Worm (Caenorhabditis elegans) whole organism, midembryonic: ENCODE data around the gene Y73C8B.9.

Experiments
- T22C8.4 ChIP-seq: fragments of 200-800 bp; sonication (Bioruptor generic); IDR thresholded peaks from 2 replicates; pipeline ENCODE4 v1.3.6; 2022; ENCODE audit warnings: missing genetic modification characterization, missing compliant biosample characterization
- cog-1 ChIP-seq: sonication (generic microtip); optimal IDR thresholded peaks from 2 replicates; lab custom pipeline; 2016; ENCODE audit warnings: missing genetic modification characterization, missing compliant biosample characterization
- flt-1 ChIP-seq: fragments of 200-800 bp; sonication (Bioruptor generic); IDR thresholded peaks from 2 replicates; pipeline ENCODE4 v1.3.6; 2022; ENCODE audit warnings: missing genetic modification characterization, missing compliant biosample characterization
- klf-2 ChIP-seq: fragments of 200-800 bp; sonication (Bioruptor generic); conservative IDR thresholded peaks from 2 replicates; pipeline ENCODE4 v1.3.6; 2022; ENCODE audit warnings: missing genetic modification reagents, missing genetic modification characterization, missing compliant biosample characterization
- med-1 ChIP-seq: sonication (generic microtip); optimal IDR thresholded peaks from 2 replicates; lab custom pipeline; 2017; ENCODE audit warnings: missing genetic modification characterization, mild to moderate bottlenecking, missing compliant biosample characterization, antibody characterized with exemption, missing genetic modification reagents; ENCODE audit not compliant: insufficient read depth
- ref-1 ChIP-seq: fragments of 200-800 bp; sonication (Bioruptor generic); conservative IDR thresholded peaks from 2 replicates; pipeline ENCODE4 v1.3.6; 2022; ENCODE audit warnings: missing genetic modification reagents, missing genetic modification characterization, missing compliant biosample characterization
- tab-1 ChIP-seq: fragments of 200-800 bp; sonication (Bioruptor generic); IDR thresholded peaks from 2 replicates; pipeline ENCODE4 v1.3.6; 2022; ENCODE audit warnings: missing genetic modification characterization, missing compliant biosample characterization
- ztf-23 ChIP-seq: fragments of 200-800 bp; sonication (Bioruptor generic); IDR thresholded peaks from 2 replicates; pipeline ENCODE4 v1.3.6; 2022; ENCODE audit warnings: missing genetic modification reagents, missing genetic modification characterization, missing compliant biosample characterization
- ztf-29 ChIP-seq: fragments of 200-800 bp; sonication (Bioruptor generic); IDR thresholded peaks from 2 replicates; pipeline ENCODE4 v1.3.6; 2022; ENCODE audit warnings: missing genetic modification reagents, missing genetic modification characterization, missing compliant biosample characterization

The Y73C8B.9 gene

DNA sequence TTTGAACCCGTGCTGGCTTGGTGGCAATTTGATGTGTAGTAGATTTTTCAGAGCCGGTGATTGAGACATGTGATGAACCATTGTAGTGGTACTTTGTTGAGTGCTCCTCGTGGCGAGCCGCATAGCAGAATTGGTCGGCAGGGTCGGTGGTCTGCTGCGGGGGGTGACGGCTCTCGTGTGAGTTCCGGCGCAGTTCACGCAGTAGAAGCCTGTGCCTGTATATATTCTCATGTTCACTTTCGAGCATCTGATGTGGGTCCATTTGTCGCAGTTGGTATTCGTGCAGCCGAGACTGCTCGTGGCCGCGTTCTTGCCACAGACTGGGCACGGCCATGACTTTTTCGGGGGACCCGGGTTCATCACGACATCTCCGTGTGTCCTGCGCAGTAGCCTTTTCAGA lies 31.1 kb upstream of the Y73C8B.9 start:
- TF ChIP-seq tab-1 (GFP tag; lab: Robert Waterston, UW) (no peak), ref-1 (GFP tag; lab: Robert Waterston, UW) (no peak), ztf-23 (GFP tag; lab: Robert Waterston, UW) (no peak), cog-1 (no peak), ztf-29 (GFP tag; lab: Robert Waterston, UW) (no peak), flt-1 (GFP tag; lab: Robert Waterston, UW) (no peak), med-1 (no peak), T22C8.4 (GFP tag; lab: Robert Waterston, UW) (no peak)

DNA sequence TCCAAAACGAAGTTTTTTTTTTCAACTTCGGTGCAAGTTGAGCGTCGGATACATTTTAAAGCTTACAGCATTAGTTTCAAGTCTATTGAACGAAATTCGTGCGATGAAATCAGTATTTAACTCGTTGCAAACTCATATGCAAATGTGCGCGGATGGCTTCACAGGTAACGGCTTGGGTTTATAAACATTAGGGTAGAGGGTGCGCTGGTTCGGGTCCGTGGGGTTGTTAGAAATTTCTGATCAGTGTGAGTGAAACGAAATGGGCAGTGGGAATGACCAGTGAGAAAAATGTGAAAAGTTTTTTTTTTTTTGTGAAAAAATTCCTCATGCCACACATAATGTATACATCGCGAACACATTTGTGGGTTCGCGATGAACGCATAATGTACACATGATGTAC lies 30.2 kb upstream of the Y73C8B.9 start:
- TF ChIP-seq flt-1 (GFP tag; lab: Robert Waterston, UW) (no peak), ref-1 (GFP tag; lab: Robert Waterston, UW) (no peak), klf-2 (no peak), med-1 (no peak), tab-1 (GFP tag; lab: Robert Waterston, UW) (no peak), ztf-23 (GFP tag; lab: Robert Waterston, UW) (no peak), cog-1 (no peak), T22C8.4 (GFP tag; lab: Robert Waterston, UW) (no peak), ztf-29 (GFP tag; lab: Robert Waterston, UW) (no peak)

DNA sequence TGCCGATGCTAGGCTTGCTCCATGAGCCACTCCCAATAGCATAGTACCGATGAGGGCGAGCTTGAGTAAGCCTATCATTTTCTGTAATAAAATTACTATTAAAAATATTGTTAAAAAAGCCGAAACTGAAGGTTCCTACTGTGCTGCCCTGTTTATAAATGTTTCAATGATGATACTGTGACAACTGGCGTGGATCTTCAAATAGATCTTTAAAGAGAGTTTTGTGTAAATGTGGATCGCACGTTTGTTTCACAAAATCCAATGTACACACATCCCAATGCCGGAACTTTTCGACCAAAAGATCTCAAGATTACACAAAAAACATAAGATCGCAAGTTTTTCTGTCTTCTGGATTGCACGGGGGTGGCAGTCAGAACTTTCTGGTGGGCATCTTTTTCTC lies 27.9 kb upstream of the Y73C8B.9 start, which contains the start of gene C36C5.14:
Gene C36C5.14 (minus strand): TSS at position 101 of the 400 bp plus-strand sequence.
- TF ChIP-seq ref-1 (GFP tag; lab: Robert Waterston, UW) (no peak), klf-2 (no peak), cog-1 (no peak), ztf-29 (GFP tag; lab: Robert Waterston, UW) (no peak)

DNA sequence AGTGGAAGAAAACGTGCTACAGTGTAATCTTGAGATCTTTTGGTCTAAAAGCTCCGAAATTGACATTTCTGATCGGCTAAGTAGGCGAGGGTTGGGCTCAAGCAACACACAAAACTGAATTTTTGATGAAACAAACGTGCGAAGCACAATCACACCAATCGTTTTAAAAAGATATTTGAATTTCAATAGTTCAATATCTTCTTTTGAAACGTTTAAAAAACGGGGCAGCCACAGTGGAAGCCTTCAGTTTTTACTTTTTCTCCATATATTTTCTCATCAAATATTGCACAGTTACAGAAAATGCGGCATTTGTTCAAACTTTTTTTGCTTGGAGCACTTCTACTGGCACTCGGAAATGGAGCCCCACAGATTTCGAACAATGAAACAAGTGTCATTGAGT lies 27.1 kb upstream of the Y73C8B.9 start, which contains the start of gene C36C5.4:
Gene C36C5.4 (plus strand): TSS at position 301 of the 400 bp plus-strand sequence.
- TF ChIP-seq T22C8.4 (GFP tag; lab: Robert Waterston, UW) (no peak), ztf-29 (GFP tag; lab: Robert Waterston, UW) (no peak), med-1 (no peak), flt-1 (GFP tag; lab: Robert Waterston, UW) (no peak), tab-1 (GFP tag; lab: Robert Waterston, UW) (no peak), ztf-23 (GFP tag; lab: Robert Waterston, UW) (no peak), ref-1 (GFP tag; lab: Robert Waterston, UW) (no peak), cog-1 (no peak), klf-2 (no peak)

DNA sequence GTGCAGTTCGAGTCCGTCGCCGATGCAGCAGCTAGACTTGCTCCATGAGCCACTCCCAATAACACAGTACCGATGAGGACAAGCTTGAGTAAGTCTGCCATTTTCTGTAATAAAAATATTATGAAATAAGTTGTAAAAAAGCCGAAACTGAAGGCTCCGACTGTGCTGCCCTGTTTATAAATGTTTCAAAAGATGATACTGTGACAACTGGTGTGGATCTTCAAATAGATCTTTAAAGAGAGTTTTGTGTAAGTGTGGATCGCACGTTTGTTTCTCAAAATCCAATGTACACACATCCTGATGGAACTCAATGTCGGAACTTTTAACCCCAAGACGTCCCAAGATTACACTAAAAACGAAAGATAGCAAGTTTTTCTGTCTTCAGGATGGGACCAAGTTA lies 24.7 kb upstream of the Y73C8B.9 start, which contains the start of gene C36C5.15:
Gene C36C5.15 (minus strand): TSS at position 101 of the 400 bp plus-strand sequence.
- no peak for TF ChIP-seq med-1
- no peak for TF ChIP-seq T22C8.4 (GFP tag; lab: Robert Waterston, UW)
- no peak for TF ChIP-seq ref-1 (GFP tag; lab: Robert Waterston, UW)
- no peak for TF ChIP-seq cog-1
- TF ChIP-seq ztf-29 (GFP tag; lab: Robert Waterston, UW), result no peak
- no peak for TF ChIP-seq ztf-23 (GFP tag; lab: Robert Waterston, UW)

DNA sequence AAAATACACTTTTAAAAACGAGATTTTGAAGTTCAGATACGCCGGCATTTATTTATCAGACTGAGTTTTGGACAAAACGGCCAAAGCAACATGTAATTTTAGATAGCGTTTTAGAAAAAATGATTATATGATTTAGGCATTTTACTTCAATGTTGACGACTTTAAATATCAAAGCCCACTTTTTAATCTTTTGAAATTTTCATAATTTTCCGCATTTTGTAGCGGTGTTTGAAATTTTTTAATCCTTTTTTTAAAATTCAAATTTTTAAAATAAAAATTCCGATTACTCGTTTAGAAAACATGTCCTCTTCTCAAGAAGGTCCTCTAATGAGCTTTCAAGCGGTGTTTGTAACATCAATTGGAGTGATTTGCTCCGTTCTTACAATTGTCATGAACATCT lies 23.5 kb upstream of the Y73C8B.9 start, which contains the start of gene srbc-6:
Gene srbc-6 (plus strand): TSS at position 301 of the 400 bp plus-strand sequence.
- no peak for TF ChIP-seq klf-2
- no peak for TF ChIP-seq flt-1 (GFP tag; lab: Robert Waterston, UW)
- no peak for TF ChIP-seq ref-1 (GFP tag; lab: Robert Waterston, UW)
- no peak for TF ChIP-seq cog-1

DNA sequence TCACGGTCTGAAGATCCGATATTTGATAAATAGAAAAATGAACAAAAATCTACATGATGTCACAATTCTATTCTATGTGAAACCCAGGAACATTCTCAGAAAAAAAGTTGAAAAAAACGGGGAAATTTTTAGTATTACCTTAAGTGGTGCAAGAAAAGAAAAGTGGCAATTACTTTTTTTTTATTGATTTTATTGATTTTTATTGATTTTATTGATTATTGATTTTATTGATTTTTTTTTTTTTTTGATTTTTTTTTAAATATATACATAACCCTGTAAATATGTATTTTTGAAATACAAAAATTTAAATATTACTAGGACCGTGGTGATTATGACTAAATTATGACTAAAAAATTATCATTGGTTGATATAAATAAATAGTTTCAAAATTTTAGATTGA lies 21.7 kb upstream of the Y73C8B.9 start:
- TF ChIP-seq T22C8.4 (GFP tag; lab: Robert Waterston, UW) (peak; percentile 57; the same call in 1 of the 2 replicates), ztf-29 (GFP tag; lab: Robert Waterston, UW) (no peak)

DNA sequence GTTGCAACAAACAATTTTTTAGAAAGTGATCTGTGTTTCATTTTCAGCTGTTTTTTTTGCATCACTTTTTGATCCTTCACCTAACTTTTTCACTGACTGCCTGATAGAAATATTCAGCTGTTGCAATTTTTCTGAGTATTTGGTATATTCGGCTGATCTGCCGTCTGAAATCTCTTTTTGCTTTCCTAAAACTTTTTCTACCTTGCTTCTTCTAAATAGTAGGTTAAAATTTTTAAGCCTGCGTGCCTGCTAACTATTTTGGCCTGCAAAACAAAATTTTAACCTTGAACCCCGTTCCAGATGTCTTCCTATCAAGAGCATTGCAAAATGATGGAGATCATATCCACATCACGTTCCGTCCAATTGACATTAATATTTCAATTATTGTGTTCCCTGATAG lies 17.2 kb upstream of the Y73C8B.9 start, which contains the start of gene srab-8:
Gene srab-8 (plus strand): TSS at position 301 of the 400 bp plus-strand sequence.
- TF ChIP-seq tab-1 (GFP tag; lab: Robert Waterston, UW) (no peak), flt-1 (GFP tag; lab: Robert Waterston, UW) (no peak), ztf-23 (GFP tag; lab: Robert Waterston, UW) (no peak), ref-1 (GFP tag; lab: Robert Waterston, UW) (no peak), med-1 (no peak), cog-1 (no peak), klf-2 (no peak), T22C8.4 (GFP tag; lab: Robert Waterston, UW) (no peak), ztf-29 (GFP tag; lab: Robert Waterston, UW) (no peak)

DNA sequence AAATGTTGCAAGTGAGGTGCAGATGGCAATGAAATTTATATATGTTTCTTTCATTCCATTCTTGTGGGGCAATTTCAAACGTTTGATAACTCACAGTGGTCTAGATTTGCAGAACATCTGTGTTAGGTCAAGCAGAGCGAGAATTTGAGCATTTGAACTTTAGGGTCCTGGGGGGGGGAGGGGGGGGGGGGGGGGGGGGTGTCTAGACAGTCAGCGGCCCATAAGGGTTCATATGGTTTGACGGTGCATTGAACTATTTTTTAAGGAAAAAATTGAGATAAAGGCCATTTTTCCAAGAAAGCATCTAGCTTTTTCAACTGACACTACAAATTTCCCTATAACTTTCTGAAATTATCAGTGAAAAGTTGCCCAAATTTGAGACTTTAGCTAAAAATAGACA lies 7.5 kb upstream of the Y73C8B.9 start:
- no peak for TF ChIP-seq med-1
- no peak for TF ChIP-seq tab-1 (GFP tag; lab: Robert Waterston, UW)
- TF ChIP-seq T22C8.4 (GFP tag; lab: Robert Waterston, UW), result no peak
- no peak for TF ChIP-seq cog-1
- TF ChIP-seq ztf-29 (GFP tag; lab: Robert Waterston, UW), result no peak
- no peak for TF ChIP-seq klf-2
- no peak for TF ChIP-seq ztf-23 (GFP tag; lab: Robert Waterston, UW)
- TF ChIP-seq flt-1 (GFP tag; lab: Robert Waterston, UW), result no peak
- no peak for TF ChIP-seq ref-1 (GFP tag; lab: Robert Waterston, UW)

DNA sequence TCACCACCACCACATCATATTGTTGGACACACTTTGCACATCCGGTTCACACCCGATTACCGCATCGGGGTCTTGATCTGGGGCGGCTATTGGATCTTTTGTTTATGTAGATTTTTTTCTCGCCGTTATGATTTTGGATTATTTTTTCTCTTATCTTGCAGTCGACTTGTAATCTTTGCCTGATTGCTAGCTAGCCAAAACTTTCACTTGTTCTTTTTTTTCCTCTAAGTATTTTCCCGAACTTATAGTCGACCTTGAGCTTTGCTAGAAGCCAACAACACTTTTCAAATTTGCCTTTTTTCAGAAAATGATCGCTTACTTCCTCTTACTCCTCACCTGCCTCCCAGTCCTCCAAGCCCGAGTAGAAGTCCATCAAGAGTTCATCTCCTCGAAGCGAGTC lies 5.3 kb upstream of the Y73C8B.9 start, which contains the start of gene lag-2:
Gene lag-2 (plus strand): TSS at position 301 of the 400 bp plus-strand sequence.
- no peak for TF ChIP-seq flt-1 (GFP tag; lab: Robert Waterston, UW)
- TF ChIP-seq ref-1 (GFP tag; lab: Robert Waterston, UW), result no peak

DNA sequence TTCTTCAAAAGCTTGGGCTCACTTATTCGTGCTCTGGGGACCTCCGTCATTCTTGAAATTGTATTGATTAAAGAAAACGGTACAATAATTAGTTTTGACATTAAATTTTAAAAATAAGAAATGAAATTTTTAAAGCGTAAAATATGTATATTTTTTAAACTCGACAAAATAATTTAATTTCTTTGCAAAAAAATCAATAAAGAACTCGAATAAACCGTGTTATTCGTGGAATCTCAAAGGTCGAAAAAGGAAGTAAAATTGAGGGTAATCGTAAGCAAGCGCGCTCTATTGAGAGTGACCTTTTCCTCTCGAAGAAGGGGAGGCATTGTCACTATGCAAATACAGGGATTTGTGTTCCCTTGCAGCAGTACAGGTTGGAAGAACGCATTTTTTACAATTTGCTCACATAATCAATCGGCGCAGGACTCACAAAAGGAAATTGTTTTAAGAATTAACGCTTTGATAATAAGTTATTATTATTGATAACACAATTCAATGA lies 1.6 kb downstream of the Y73C8B.9 start, which contains the start of gene Y73C8B.2:
Gene Y73C8B.2 (minus strand): TSS at position 51 of the 499 bp plus-strand sequence.
- TF ChIP-seq ztf-23 (GFP tag; lab: Robert Waterston, UW), result no peak
- peak; percentile 5 for TF ChIP-seq cog-1
- no peak for TF ChIP-seq med-1
